Fruit fly (Drosophila melanogaster) whole organism, embryonic: ENCODE measurements around the gene CG7556.

Experiments used
- Gsc ChIP-seq: fragments of 200-800 bp; sonication (Bioruptor generic); IDR thresholded peaks from 2 replicates; pipeline ENCODE4 v1.3.6; 2022; ENCODE audit warnings: missing biosample characterization, missing genetic modification characterization
- HHEX ChIP-seq: fragments of 200-800 bp; sonication (Bioruptor generic); optimal IDR thresholded peaks from 3 replicates; lab custom pipeline; 2017; ENCODE audit warnings: missing biosample characterization, mild to moderate bottlenecking, missing genetic modification characterization, missing genetic modification reagents
- btn ChIP-seq: fragments of 200-800 bp; sonication (Bioruptor generic); optimal IDR thresholded peaks from 2 replicates; lab custom pipeline; 2016; ENCODE audit warnings: missing biosample characterization, missing genetic modification characterization
- dati ChIP-seq: fragments of 200-800 bp; sonication (Bioruptor generic); IDR thresholded peaks from 2 replicates; pipeline ENCODE4 v1.3.6; 2022; ENCODE audit warnings: missing biosample characterization, missing genetic modification characterization
- pfk ChIP-seq: fragments of 200-800 bp; sonication (Bioruptor generic); optimal IDR thresholded peaks from 2 replicates; lab custom pipeline; 2018; ENCODE audit warnings: missing biosample characterization, mild to moderate bottlenecking, missing genetic modification characterization, moderate library complexity
- slou ChIP-seq: fragments of 200-800 bp; sonication (Bioruptor generic); optimal IDR thresholded peaks from 3 replicates; lab custom pipeline; 2016; ENCODE audit warnings: missing biosample characterization, missing genetic modification characterization

DNA sequence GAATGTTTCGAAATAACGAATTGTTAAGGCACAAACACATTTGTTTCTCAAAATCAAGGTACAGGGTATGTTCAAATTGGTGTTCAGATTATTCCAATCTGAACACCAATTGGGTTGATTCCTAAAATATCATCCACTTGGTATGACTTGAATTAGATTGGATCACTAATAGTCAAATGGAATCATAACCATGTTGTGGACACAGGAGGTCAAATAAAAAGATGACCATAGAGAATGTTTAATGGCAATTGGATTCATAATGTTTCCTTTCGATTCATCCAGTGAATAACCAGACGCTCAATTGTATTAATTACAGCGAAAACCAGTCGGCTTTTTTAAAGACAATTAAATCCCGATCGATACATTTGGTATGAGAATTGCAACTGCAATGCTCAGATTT is 11.4 kb upstream of the CG7556 start:
- TF ChIP-seq Gsc (GFP tag; lab: Robert Waterston, UW) (no peak), pfk (GFP tag; lab: Kevin White, UChicago) (no peak), dati (GFP tag; lab: Robert Waterston, UW) (no peak), slou (GFP tag; lab: Kevin White, UChicago) (no peak), HHEX (GFP tag; lab: Kevin White, UChicago) (no peak), btn (GFP tag; lab: Kevin White, UChicago) (no peak)
